Fruit fly (Drosophila melanogaster) whole organism, embryonic: ENCODE data around the gene CG2931.
A peak's percentile ranks its signal among the peaks of the same experiment; 100 is the strongest.

Experiments
- Antp ChIP-seq: fragments of 200-800 bp; sonication (Bioruptor generic); optimal IDR thresholded peaks from 3 replicates; lab custom pipeline; 2016; ENCODE audit warnings: missing biosample characterization, missing genetic modification characterization
- Bteb2 ChIP-seq: fragments of 200-800 bp; sonication (Bioruptor generic); optimal IDR thresholded peaks from 2 replicates; lab custom pipeline; 2016; ENCODE audit warnings: missing biosample characterization, missing genetic modification characterization
- CG1024 ChIP-seq: fragments of 200-800 bp; sonication (Bioruptor generic); IDR thresholded peaks from 2 replicates; pipeline ENCODE4 v1.3.6; 2022; ENCODE audit warnings: missing biosample characterization, missing genetic modification characterization
- CG11085 ChIP-seq: fragments of 200-800 bp; sonication (Bioruptor generic); IDR thresholded peaks from 2 replicates; pipeline ENCODE4 v1.3.6; 2022; ENCODE audit warnings: missing biosample characterization, missing genetic modification characterization
- CG12219 ChIP-seq: fragments of 200-800 bp; sonication (Bioruptor generic); optimal IDR thresholded peaks from 3 replicates; lab custom pipeline; 2018; ENCODE audit warnings: missing biosample characterization, mild to moderate bottlenecking, missing genetic modification characterization
- CG1233 ChIP-seq: fragments of 200-800 bp; sonication (Bioruptor generic); optimal IDR thresholded peaks from 4 replicates; lab custom pipeline; 2018; ENCODE audit warnings: missing biosample characterization, mild to moderate bottlenecking, missing genetic modification characterization
- CG13123 ChIP-seq: fragments of 200-800 bp; sonication (Bioruptor generic); optimal IDR thresholded peaks from 2 replicates; lab custom pipeline; 2016; ENCODE audit warnings: missing biosample characterization, missing genetic modification characterization
- CG13894 ChIP-seq: fragments of 200-800 bp; sonication (Bioruptor generic); optimal IDR thresholded peaks from 3 replicates; lab custom pipeline; 2018; ENCODE audit warnings: missing biosample characterization, mild to moderate bottlenecking, missing genetic modification characterization, moderate library complexity
- CG14014 ChIP-seq: fragments of 200-800 bp; sonication (Bioruptor generic); IDR thresholded peaks from 2 replicates; pipeline ENCODE4 v1.3.6; 2022; ENCODE audit warnings: missing biosample characterization, missing genetic modification characterization
- CG15011 ChIP-seq: fragments of 200-800 bp; sonication (Bioruptor generic); optimal IDR thresholded peaks from 3 replicates; lab custom pipeline; 2018; ENCODE audit warnings: missing biosample characterization, mild to moderate bottlenecking, missing genetic modification characterization
- CG15073 ChIP-seq: fragments of 200-800 bp; sonication (Bioruptor generic); optimal IDR thresholded peaks from 2 replicates; lab custom pipeline; 2016; ENCODE audit warnings: missing biosample characterization, missing genetic modification characterization
- CG16863 ChIP-seq: fragments of 200-800 bp; sonication (Bioruptor generic); optimal IDR thresholded peaks from 3 replicates; lab custom pipeline; 2016; ENCODE audit warnings: missing biosample characterization, missing genetic modification characterization
- CG17361 ChIP-seq: fragments of 200-800 bp; sonication (Bioruptor generic); IDR thresholded peaks from 3 replicates; pipeline ENCODE4 v1.3.6; 2022; ENCODE audit warnings: missing biosample characterization, missing genetic modification characterization
- CG2678 ChIP-seq: fragments of 200-800 bp; sonication (Bioruptor generic); optimal IDR thresholded peaks from 3 replicates; lab custom pipeline; 2019; ENCODE audit warnings: missing biosample characterization, mild to moderate bottlenecking, missing genetic modification characterization, moderate library complexity
- CG3847 ChIP-seq: fragments of 200-800 bp; sonication (Bioruptor generic); IDR thresholded peaks from 2 replicates; pipeline ENCODE4 v1.3.6; 2022; ENCODE audit warnings: missing biosample characterization, missing genetic modification characterization
- CG4854 ChIP-seq: fragments of 200-800 bp; sonication (Bioruptor generic); optimal IDR thresholded peaks from 2 replicates; lab custom pipeline; 2016; ENCODE audit warnings: missing biosample characterization, missing genetic modification characterization, inconsistent platforms
- CG6272 ChIP-seq: fragments of 200-800 bp; sonication (Bioruptor generic); IDR thresholded peaks from 2 replicates; pipeline ENCODE4 v1.3.6; 2022; ENCODE audit warnings: missing biosample characterization, missing genetic modification characterization
- CG6765 ChIP-seq: fragments of 200-800 bp; sonication (Bioruptor generic); optimal IDR thresholded peaks from 3 replicates; lab custom pipeline; 2017; ENCODE audit warnings: missing biosample characterization, mild to moderate bottlenecking, missing genetic modification characterization
- CG7357 ChIP-seq: fragments of 200-800 bp; sonication (Bioruptor generic); IDR thresholded peaks from 3 replicates; pipeline ENCODE4 v1.3.6; 2022; ENCODE audit warnings: missing biosample characterization, missing genetic modification characterization
- CG9437 ChIP-seq: fragments of 200-800 bp; sonication (Bioruptor generic); optimal IDR thresholded peaks from 2 replicates; lab custom pipeline; 2018; ENCODE audit warnings: missing biosample characterization, mild to moderate bottlenecking, missing genetic modification characterization
- D ChIP-seq, 2 experiments: fragments of 200-800 bp in 1 of 2; fragments of >200 bp in 1 of 2; sonication (Bioruptor generic) in 1 of 2; optimal IDR thresholded peaks; 2 replicates in 1 of 2; 3 replicates in 1 of 2; lab custom pipeline; 2017; ENCODE audit warnings: mild to moderate bottlenecking in 1 of 2, missing biosample characterization in 1 of 2, missing genetic modification characterization in 1 of 2, missing genetic modification reagents in 1 of 2
- D19B ChIP-seq: fragments of 200-800 bp; sonication (Bioruptor generic); optimal IDR thresholded peaks from 2 replicates; lab custom pipeline; 2017; ENCODE audit warnings: missing biosample characterization, mild to moderate bottlenecking, missing genetic modification characterization
- Fer2 ChIP-seq: fragments of 200-800 bp; sonication (Bioruptor generic); optimal IDR thresholded peaks from 2 replicates; lab custom pipeline; 2018; ENCODE audit warnings: missing biosample characterization, mild to moderate bottlenecking, missing genetic modification characterization, moderate library complexity
- GATAe ChIP-seq: fragments of 200-800 bp; sonication (Bioruptor generic); conservative IDR thresholded peaks from 2 replicates; pipeline ENCODE4 v1.3.6; 2022; ENCODE audit warnings: missing biosample characterization, missing genetic modification characterization
- Gsc ChIP-seq: fragments of 200-800 bp; sonication (Bioruptor generic); IDR thresholded peaks from 2 replicates; pipeline ENCODE4 v1.3.6; 2022; ENCODE audit warnings: missing biosample characterization, missing genetic modification characterization
- Lhr ChIP-seq: fragments of 200-800 bp; sonication (Bioruptor generic); optimal IDR thresholded peaks from 3 replicates; lab custom pipeline; 2017; ENCODE audit warnings: mild to moderate bottlenecking, missing biosample characterization, missing genetic modification reagents, missing genetic modification characterization
- NFAT ChIP-seq: fragments of 200-800 bp; sonication (Bioruptor generic); IDR thresholded peaks from 2 replicates; pipeline ENCODE4 v1.3.6; 2022; ENCODE audit warnings: missing biosample characterization, missing genetic modification characterization
- Neu2 ChIP-seq: fragments of 200-800 bp; sonication (Bioruptor generic); optimal IDR thresholded peaks from 3 replicates; lab custom pipeline; 2016; ENCODE audit warnings: missing biosample characterization, missing genetic modification characterization, borderline replicate concordance
- Nf-YA ChIP-seq: fragments of 200-800 bp; sonication (Bioruptor generic); IDR thresholded peaks from 2 replicates; pipeline ENCODE4 v1.3.6; 2022; ENCODE audit warnings: missing biosample characterization, missing genetic modification characterization
- Nf-YC ChIP-seq: fragments of 200-800 bp; optimal IDR thresholded peaks from 3 replicates; lab custom pipeline; 2019; ENCODE audit warnings: missing biosample characterization, mild to moderate bottlenecking, missing genetic modification characterization, moderate library complexity
- Taf1 ChIP-seq: fragments of 200-800 bp; sonication (Bioruptor generic); IDR thresholded peaks from 2 replicates; pipeline ENCODE4 v1.3.6; 2022; ENCODE audit warnings: missing biosample characterization, missing genetic modification characterization
- ac ChIP-seq: fragments of 200-800 bp; sonication (Bioruptor generic); optimal IDR thresholded peaks from 3 replicates; lab custom pipeline; 2017; ENCODE audit warnings: missing biosample characterization, mild to moderate bottlenecking, missing genetic modification characterization
- ara ChIP-seq: fragments of 200-800 bp; sonication (Bioruptor generic); IDR thresholded peaks from 2 replicates; pipeline ENCODE4 v1.3.6; 2022; ENCODE audit warnings: missing biosample characterization, missing genetic modification characterization
- dati ChIP-seq: fragments of 200-800 bp; sonication (Bioruptor generic); IDR thresholded peaks from 2 replicates; pipeline ENCODE4 v1.3.6; 2022; ENCODE audit warnings: missing biosample characterization, missing genetic modification characterization
- disco-r ChIP-seq: fragments of 200-800 bp; sonication (Bioruptor generic); optimal IDR thresholded peaks from 2 replicates; lab custom pipeline; 2016; ENCODE audit warnings: missing biosample characterization, missing genetic modification characterization
- dysf ChIP-seq: fragments of 200-800 bp; sonication (Bioruptor generic); IDR thresholded peaks from 3 replicates; pipeline ENCODE4 v1.3.6; 2022; ENCODE audit warnings: missing biosample characterization, missing genetic modification characterization
- eve ChIP-seq, 2 experiments: fragments of >200 bp; optimal IDR thresholded peaks; 2 replicates each; lab custom pipeline; 2017; ENCODE audit warnings: missing biosample characterization in 2 of 2, missing genetic modification characterization in 2 of 2
- fd102C ChIP-seq: fragments of 200-800 bp; sonication (Bioruptor generic); optimal IDR thresholded peaks from 2 replicates; lab custom pipeline; 2018; ENCODE audit warnings: missing biosample characterization, mild to moderate bottlenecking, missing genetic modification characterization, moderate library complexity
- fd3F ChIP-seq: fragments of 200-800 bp; sonication (Bioruptor generic); optimal IDR thresholded peaks from 2 replicates; lab custom pipeline; 2018; ENCODE audit warnings: missing biosample characterization, mild to moderate bottlenecking, missing genetic modification characterization, moderate library complexity
- gcm ChIP-seq: fragments of 200-800 bp; sonication (Bioruptor generic); optimal IDR thresholded peaks from 2 replicates; lab custom pipeline; 2019; ENCODE audit warnings: missing biosample characterization, mild to moderate bottlenecking, missing genetic modification characterization, moderate library complexity
- inv ChIP-seq: fragments of 200-800 bp; sonication (Bioruptor generic); IDR thresholded peaks from 2 replicates; pipeline ENCODE4 v1.3.6; 2022; ENCODE audit warnings: missing biosample characterization, missing genetic modification characterization; ENCODE audit not compliant: partially characterized antibody
- jumu ChIP-seq: fragments of 200-800 bp; sonication (Bioruptor generic); optimal IDR thresholded peaks from 3 replicates; lab custom pipeline; 2016; ENCODE audit warnings: missing biosample characterization, missing genetic modification characterization
- ken ChIP-seq: fragments of 200-800 bp; sonication (Bioruptor generic); IDR thresholded peaks from 3 replicates; pipeline ENCODE4 v1.3.6; 2022; ENCODE audit warnings: missing biosample characterization, missing genetic modification characterization
- lilli ChIP-seq: fragments of 200-800 bp; sonication (Bioruptor generic); optimal IDR thresholded peaks from 3 replicates; lab custom pipeline; 2016; ENCODE audit warnings: missing biosample characterization, missing genetic modification characterization
- maf-S ChIP-seq: fragments of 200-800 bp; sonication (Bioruptor generic); optimal IDR thresholded peaks from 2 replicates; lab custom pipeline; 2016; ENCODE audit warnings: missing biosample characterization, missing genetic modification characterization
- pnt ChIP-seq: fragments of 200-800 bp; sonication (Bioruptor generic); optimal IDR thresholded peaks from 3 replicates; lab custom pipeline; 2016; ENCODE audit warnings: missing biosample characterization, missing genetic modification characterization
- seq ChIP-seq: fragments of 200-800 bp; sonication (Bioruptor generic); IDR thresholded peaks from 2 replicates; pipeline ENCODE4 v1.3.6; 2022; ENCODE audit warnings: missing biosample characterization, missing genetic modification characterization
- shn ChIP-seq: fragments of 200-800 bp; sonication (Bioruptor generic); optimal IDR thresholded peaks from 3 replicates; lab custom pipeline; 2016; ENCODE audit warnings: missing biosample characterization, missing genetic modification characterization
- unc-4 ChIP-seq: fragments of 200-800 bp; sonication (Bioruptor generic); IDR thresholded peaks from 2 replicates; pipeline ENCODE4 v1.3.6; 2022; ENCODE audit warnings: missing biosample characterization, missing genetic modification characterization; ENCODE audit not compliant: partially characterized antibody
- zen ChIP-seq: fragments of 200-800 bp; sonication (Bioruptor generic); optimal IDR thresholded peaks from 3 replicates; lab custom pipeline; 2018; ENCODE audit warnings: missing biosample characterization, mild to moderate bottlenecking, missing genetic modification characterization, moderate library complexity
- zf30C ChIP-seq: fragments of 200-800 bp; sonication (Bioruptor generic); optimal IDR thresholded peaks from 3 replicates; lab custom pipeline; 2018; ENCODE audit warnings: missing biosample characterization, mild to moderate bottlenecking, missing genetic modification characterization

CG2931 gene

dm6 chr3R:5591398-5591853 lies 23.0 kb upstream of the CG2931 start, which contains the start of the genes noi and Vha26 (continued):
- no peak for TF ChIP-seq CG16863
- no peak for TF ChIP-seq CG15073 (GFP tag; lab: Kevin White, UChicago)
- no peak for TF ChIP-seq CG6765 (GFP tag; lab: Kevin White, UChicago)
- TF ChIP-seq CG9437 (GFP tag; lab: Kevin White, UChicago) = no peak
- no peak for TF ChIP-seq CG15011
- peak; percentile 45; the same call in 1 of the 2 replicates for TF ChIP-seq CG3847 (GFP tag; lab: Robert Waterston, UW)
- no peak for TF ChIP-seq pnt
- no peak for TF ChIP-seq Neu2
- TF ChIP-seq dysf = 0 out of 3 replicates have a peak, but pooled peaks have one; percentile 35
- no peak for TF ChIP-seq CG13894
- peak; percentile 45; the same call in 1 of the 2 replicates for TF ChIP-seq unc-4 (GFP tag; lab: Robert Waterston, UW)
- no peak for TF ChIP-seq disco-r (GFP tag; lab: Kevin White, UChicago)
- TF ChIP-seq CG4854 (GFP tag; lab: Kevin White, UChicago) = no peak
- TF ChIP-seq jumu = peak; percentile 6
- TF ChIP-seq ara = no peak
- peak; percentile 54 for TF ChIP-seq lilli (GFP tag; lab: Kevin White, UChicago)
- no peak for TF ChIP-seq Gsc (GFP tag; lab: Robert Waterston, UW)
- TF ChIP-seq maf-S = peak; percentile 6
- no peak for TF ChIP-seq dati (GFP tag; lab: Robert Waterston, UW)
- peak; percentile 53; the same call in 1 of the 2 replicates for TF ChIP-seq inv (GFP tag; lab: Robert Waterston, UW)
- TF ChIP-seq Antp (GFP tag; lab: Kevin White, UChicago) = no peak
- TF ChIP-seq CG1024 = peak; percentile 74
- peak; percentile 20 for TF ChIP-seq shn (GFP tag; lab: Kevin White, UChicago)
- TF ChIP-seq zen (tag; lab: Kevin White, UChicago) = peak; percentile 76
- TF ChIP-seq Nf-YC (tag; lab: Kevin White, UChicago) = peak; percentile 57
- no peak for TF ChIP-seq CG6272
- peak; percentile 74; the same call in 2 of the 3 replicates for TF ChIP-seq CG17361 (GFP tag; lab: Robert Waterston, UW)
- no peak for TF ChIP-seq D19B (GFP tag; lab: Kevin White, UChicago)
- no peak for TF ChIP-seq NFAT
- TF ChIP-seq zf30C (GFP tag; lab: Kevin White, UChicago) = peak; percentile 54
- TF ChIP-seq CG14014 (GFP tag; lab: Robert Waterston, UW) = no peak
- no peak for TF ChIP-seq seq (GFP tag; lab: Robert Waterston, UW)
- TF ChIP-seq ac = no peak
- TF ChIP-seq CG12219 (GFP tag; lab: Kevin White, UChicago) = no peak
- TF ChIP-seq eve (GFP tag; optimal IDR thresholded peaks at IDR 0.05; lab: Kevin White, UChicago) = no peak
- TF ChIP-seq CG13123 = no peak
- TF ChIP-seq Fer2 (tag; lab: Kevin White, UChicago) = peak; percentile 8
- TF ChIP-seq Nf-YA (GFP tag; lab: Robert Waterston, UW) = no peak
- no peak for TF ChIP-seq Taf1 (GFP tag; lab: Robert Waterston, UW)
- TF ChIP-seq fd102C (GFP tag; lab: Kevin White, UChicago) = no peak
- no peak for TF ChIP-seq D (optimal IDR thresholded peaks at IDR 0.05; lab: Kevin White, UChicago)
- TF ChIP-seq D (GFP tag; optimal IDR thresholded peaks at IDR 0.05; lab: Kevin White, UChicago) = no peak
- TF ChIP-seq GATAe = no peak
- TF ChIP-seq CG2678 (tag; lab: Kevin White, UChicago) = no peak
- no peak for TF ChIP-seq Bteb2 (GFP tag; lab: Kevin White, UChicago)
- no peak for TF ChIP-seq gcm (GFP tag; lab: Kevin White, UChicago)
- no peak for TF ChIP-seq CG11085 (GFP tag; lab: Robert Waterston, UW)
- no peak for TF ChIP-seq ken (GFP tag; lab: Robert Waterston, UW)
- peak; percentile 56 for TF ChIP-seq Lhr (GFP tag; lab: Kevin White, UChicago)
- peak; percentile 20 for TF ChIP-seq fd3F (GFP tag; lab: Kevin White, UChicago)
- no peak for TF ChIP-seq CG1233 (GFP tag; lab: Kevin White, UChicago)
- peak; percentile 98 for TF ChIP-seq CG7357 (GFP tag; lab: Robert Waterston, UW)
